Worm (Caenorhabditis elegans): Measurements from ENCODE around the gene fbxa-201.
A peak's percentile ranks its signal among the peaks of the same experiment; 100 is the strongest.

Gene fbxa-201

ce11 chrV:1986954-1987353, 11.8 kb downstream of the fbxa-201 start, which contains the start of gene T08B1.1:
T08B1.1 (minus strand) TSS chrV:1987045.
- TF ChIP-seq aly-2 (tag; optimal IDR thresholded peaks at IDR 0.05) (no peak), nhr-28 (tag; optimal IDR thresholded peaks at IDR 0.05) (peak; percentile 0), ceh-20 (GFP tag; IDR thresholded peaks at IDR 0.05) (peak; percentile 45; the same call in 1 of the 2 replicates), lin-39 (tag; optimal IDR thresholded peaks at IDR 0.05) (no peak), dve-1 (tag; optimal IDR thresholded peaks at IDR 0.05; ENCODE audit: insufficient read depth) (peak; percentile 42), mdl-1 (tag; optimal IDR thresholded peaks at IDR 0.05) (peak in 1 of 2 experiments; percentile 5), pqm-1 (tag; optimal IDR thresholded peaks at IDR 0.05) (peak; percentile 89), php-3 (GFP tag; IDR thresholded peaks at IDR 0.05) (peak; percentile 94), daf-16 (GFP tag; optimal IDR thresholded peaks at IDR 0.05) (no peak), daf-16 (tag; optimal IDR thresholded peaks at IDR 0.05) (peak; percentile 68), hlh-11 (tag; optimal IDR thresholded peaks at IDR 0.05) (peak; percentile 36), dmd-6 (GFP tag; IDR thresholded peaks at IDR 0.05) (no peak; the same call in 1 of the 2 replicates)

- TF ChIP-seq unc-62 (GFP tag; optimal IDR thresholded peaks at IDR 0.05 in 1 of 2) (peak in 1 of 2 experiments; percentile 30), unc-62 (tag; optimal IDR thresholded peaks at IDR 0.05) (no peak), nhr-48 (tag; optimal IDR thresholded peaks at IDR 0.05) (no peak), pqm-1 (tag; optimal IDR thresholded peaks at IDR 0.05) (peak; percentile 83), Y75B8A.6 (GFP tag; IDR thresholded peaks at IDR 0.05) (no peak), spr-3 (GFP tag; optimal IDR thresholded peaks at IDR 0.05) (no peak), hlh-30 (tag; optimal IDR thresholded peaks at IDR 0.05; ENCODE audit: insufficient read depth) (no peak), nhr-28 (tag; optimal IDR thresholded peaks at IDR 0.05) (peak; percentile 32), T26A8.4 (GFP tag; IDR thresholded peaks at IDR 0.05) (no peak), F44E2.7 (GFP tag; IDR thresholded peaks at IDR 0.05) (no peak), jun-1 (tag; optimal IDR thresholded peaks at IDR 0.05) (no peak), dmd-6 (GFP tag; IDR thresholded peaks at IDR 0.05) (peak; percentile 36; the same call in 1 of the 2 replicates), pha-4 (GFP tag; IDR thresholded peaks at IDR 0.05) (no peak), pha-4 (tag; optimal IDR thresholded peaks at IDR 0.05) (no peak), D1046.2 (GFP tag; IDR thresholded peaks at IDR 0.05) (no peak), hlh-11 (tag; optimal IDR thresholded peaks at IDR 0.05) (peak; percentile 8), daf-16 (GFP tag; optimal IDR thresholded peaks at IDR 0.05) (no peak), daf-16 (tag; optimal IDR thresholded peaks at IDR 0.05) (peak; percentile 31)
Measured at ce11 chrV:1989220-1989619, 14.1 kb downstream of the fbxa-201 start.

DNA sequence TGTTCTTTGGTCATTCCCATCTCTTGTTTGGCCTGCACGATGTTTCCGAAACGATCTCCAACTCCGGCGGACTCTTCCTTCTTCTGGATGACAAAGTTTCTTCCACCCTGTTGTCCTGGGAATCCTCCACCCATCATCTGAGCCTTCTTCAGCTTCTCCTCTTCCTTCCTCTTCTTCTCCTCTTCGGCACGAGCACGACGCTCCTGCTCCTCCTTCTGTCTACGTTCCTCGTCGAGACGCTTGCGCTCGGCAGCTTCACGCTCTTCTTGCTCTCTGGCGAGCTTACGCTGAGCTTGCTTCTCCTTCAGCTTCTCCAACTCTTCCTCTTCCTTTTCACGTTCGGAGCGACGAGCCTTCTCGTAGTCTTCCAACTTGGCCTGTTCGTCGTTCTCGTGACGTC, 16.2 kb downstream of the fbxa-201 start:
- peak; percentile 90 for TF ChIP-seq set-16 (GFP tag; IDR thresholded peaks at IDR 0.05)
- 0 out of 2 replicates have a peak, but pooled peaks have one; percentile 40 for TF ChIP-seq egl-43 (GFP tag; IDR thresholded peaks at IDR 0.05)
- TF ChIP-seq Y48G9A.11 (GFP tag; IDR thresholded peaks at IDR 0.05), result no peak

- TF ChIP-seq D1046.2 (GFP tag; IDR thresholded peaks at IDR 0.05) (no peak), set-16 (GFP tag; IDR thresholded peaks at IDR 0.05) (peak; percentile 76), vab-7 (GFP tag; IDR thresholded peaks at IDR 0.05) (no peak), daf-16 (GFP tag; optimal IDR thresholded peaks at IDR 0.05) (no peak), daf-16 (tag; optimal IDR thresholded peaks at IDR 0.05) (no peak)
Measured at ce11 chrV:1992515-1992968, 17.4 kb downstream of the fbxa-201 start, which contains the start of gene tnt-4. tnt-4 (minus strand) TSS chrV:1992918.

ce11 chrV:1998358-1998757, 23.2 kb downstream of the fbxa-201 start:
- no peak for TF ChIP-seq hlh-11 (tag; optimal IDR thresholded peaks at IDR 0.05)
- no peak for TF ChIP-seq ctbp-1 (GFP tag; IDR thresholded peaks at IDR 0.05)
- TF ChIP-seq daf-16 (GFP tag; optimal IDR thresholded peaks at IDR 0.05), result no peak
- TF ChIP-seq daf-16 (tag; optimal IDR thresholded peaks at IDR 0.05), result peak; percentile 63
- peak; percentile 74 for TF ChIP-seq php-3 (GFP tag; IDR thresholded peaks at IDR 0.05)
- no peak for TF ChIP-seq F37D6.2 (tag; optimal IDR thresholded peaks at IDR 0.05)
- TF ChIP-seq F49E8.2 (tag; optimal IDR thresholded peaks at IDR 0.05; ENCODE audit: borderline replicate concordance), result no peak
- TF ChIP-seq nhr-28 (tag; optimal IDR thresholded peaks at IDR 0.05), result peak; percentile 22
- TF ChIP-seq ztf-11 (tag; optimal IDR thresholded peaks at IDR 0.05), result no peak

Measured in whole organism, L4 larva.